Worm (Caenorhabditis elegans): ENCODE results near the gene C07C7.1.

ce11 chrIV:9210841-9211240 is 26.2 kb downstream of the C07C7.1 start:
- TF ChIP-seq snpc-4 (tag; optimal IDR thresholded peaks at IDR 0.05) (no peak), mdl-1 (tag; optimal IDR thresholded peaks at IDR 0.05) (no peak), skn-1 (tag; optimal IDR thresholded peaks at IDR 0.05) (no peak), jun-1 (tag; optimal IDR thresholded peaks at IDR 0.05) (no peak)

Measured in whole organism, L3 larva.